Worm (Caenorhabditis elegans) whole organism, L4 larva: ENCODE measurements around the gene ZK355.8.

Experiments
- F44E2.7 ChIP-seq: fragments of 200-800 bp; sonication (Bioruptor generic); IDR thresholded peaks from 2 replicates; pipeline ENCODE4 v2.1.2; 2022; ENCODE audit warnings: missing genetic modification characterization, missing compliant biosample characterization
- F49E8.2 ChIP-seq: sonication (generic microtip); optimal IDR thresholded peaks from 2 replicates; lab custom pipeline; 2016; ENCODE audit warnings: missing compliant biosample characterization, mild to moderate bottlenecking, missing genetic modification characterization, borderline replicate concordance
- R02D3.7 ChIP-seq: fragments of 150-350 bp; sonication (generic microtip); optimal IDR thresholded peaks from 3 replicates; lab custom pipeline; 2014; ENCODE audit warnings: missing biosample characterization, missing genetic modification characterization
- T20F7.1 ChIP-seq: fragments of 200-800 bp; sonication (Bioruptor generic); optimal IDR thresholded peaks from 2 replicates; lab custom pipeline; 2018; ENCODE audit warnings: mild to moderate bottlenecking, missing genetic modification characterization, missing compliant biosample characterization
- T26A8.4 ChIP-seq: fragments of 200-800 bp; sonication (Bioruptor generic); IDR thresholded peaks from 2 replicates; pipeline ENCODE4 v1.3.6; 2022; ENCODE audit warnings: missing genetic modification characterization, missing compliant biosample characterization
- Y105C5A.15 ChIP-seq: fragments of 200-800 bp; sonication (Bioruptor generic); IDR thresholded peaks from 2 replicates; pipeline ENCODE4 v1.3.6; 2022; ENCODE audit warnings: missing genetic modification characterization, missing compliant biosample characterization
- Y75B8A.6 ChIP-seq: fragments of 200-800 bp; sonication (Bioruptor generic); IDR thresholded peaks from 2 replicates; pipeline ENCODE4 v1.3.6; 2022; ENCODE audit warnings: missing genetic modification reagents, missing genetic modification characterization, missing compliant biosample characterization
- ZK337.2 ChIP-seq: fragments of 200-800 bp; sonication (Bioruptor generic); IDR thresholded peaks from 2 replicates; pipeline ENCODE4 v1.3.6; 2022; ENCODE audit warnings: missing genetic modification reagents, missing genetic modification characterization, missing compliant biosample characterization
- aha-1 ChIP-seq: fragments of 150-350 bp; peaks from one replicate; lab custom pipeline; 2014; ENCODE audit warnings: missing biosample characterization, missing genetic modification characterization
- aly-2 ChIP-seq: sonication (generic microtip); optimal IDR thresholded peaks from 2 replicates; lab custom pipeline; 2018; ENCODE audit warnings: missing biosample characterization, missing genetic modification characterization
- ama-1 ChIP-seq: fragments of 150-350 bp; optimal IDR thresholded peaks from 2 replicates; lab custom pipeline; 2014; ENCODE audit warnings: inconsistent platforms, mixed read lengths
- ceh-44 ChIP-seq: fragments of 200-800 bp; sonication (Bioruptor generic); IDR thresholded peaks from 2 replicates; pipeline ENCODE4 v1.3.6; 2022; ENCODE audit warnings: missing genetic modification reagents, missing genetic modification characterization, missing compliant biosample characterization
- cey-2 ChIP-seq: sonication (generic microtip); optimal IDR thresholded peaks from 3 replicates; lab custom pipeline; 2017; ENCODE audit warnings: missing genetic modification characterization, mild to moderate bottlenecking, missing compliant biosample characterization, antibody characterized with exemption, borderline replicate concordance; ENCODE audit not compliant: insufficient read depth
- ctbp-1 ChIP-seq: fragments of 200-800 bp; sonication (Bioruptor generic); IDR thresholded peaks from 2 replicates; pipeline ENCODE4 v1.3.6; 2022; ENCODE audit warnings: missing genetic modification reagents, missing genetic modification characterization, missing compliant biosample characterization
- daf-12 ChIP-seq: fragments of 150-350 bp; optimal IDR thresholded peaks from 2 replicates; lab custom pipeline; 2014; ENCODE audit warnings: missing biosample characterization, missing genetic modification reagents, missing genetic modification characterization
- daf-8 ChIP-seq: fragments of 200-800 bp; sonication (Bioruptor generic); IDR thresholded peaks from 2 replicates; pipeline ENCODE4 v1.3.6; 2022; ENCODE audit warnings: missing genetic modification characterization, missing compliant biosample characterization
- dmd-9 ChIP-seq: fragments of 200-800 bp; sonication (Bioruptor generic); IDR thresholded peaks from 2 replicates; pipeline ENCODE4 v1.3.6; 2022; ENCODE audit warnings: missing genetic modification reagents, missing genetic modification characterization, missing compliant biosample characterization
- dpl-1 ChIP-seq: fragments of 150-350 bp; optimal IDR thresholded peaks from 2 replicates; lab custom pipeline; 2014; ENCODE audit warnings: missing biosample characterization, missing genetic modification reagents, missing genetic modification characterization
- fkh-10 ChIP-seq: fragments of 150-350 bp; optimal IDR thresholded peaks from 2 replicates; lab custom pipeline; 2014; ENCODE audit warnings: missing biosample characterization, missing genetic modification reagents, missing genetic modification characterization
- gei-8 ChIP-seq: fragments of 200-800 bp; sonication (Bioruptor generic); optimal IDR thresholded peaks from 2 replicates; lab custom pipeline; 2018; ENCODE audit warnings: mild to moderate bottlenecking, missing genetic modification characterization, missing compliant biosample characterization
- hif-1 ChIP-seq, 2 experiments: sonication (generic microtip); optimal IDR thresholded peaks; 2 replicates each; lab custom pipeline; 2016 to 2017; ENCODE audit warnings: missing compliant biosample characterization in 2 of 2, missing genetic modification characterization in 2 of 2, missing genetic modification reagents in 2 of 2, missing genotype in 2 of 2, mild to moderate bottlenecking in 1 of 2
- hlh-11 ChIP-seq: fragments of 200-800 bp; sonication (Bioruptor generic); optimal IDR thresholded peaks from 2 replicates; lab custom pipeline; 2018; ENCODE audit warnings: mild to moderate bottlenecking, missing genetic modification characterization, missing compliant biosample characterization
- hlh-30 ChIP-seq: sonication (generic microtip); optimal IDR thresholded peaks from 2 replicates; lab custom pipeline; 2017; ENCODE audit warnings: antibody characterized with exemption, mild to moderate bottlenecking, missing genetic modification characterization, missing compliant biosample characterization; ENCODE audit not compliant: insufficient read depth
- jun-1 ChIP-seq: fragments of 150-350 bp; optimal IDR thresholded peaks from 2 replicates; lab custom pipeline; 2014; ENCODE audit warnings: missing biosample characterization, missing genetic modification reagents, missing genetic modification characterization
- lim-7 ChIP-seq: fragments of 200-800 bp; sonication (Bioruptor generic); IDR thresholded peaks from 2 replicates; pipeline ENCODE4 v1.3.6; 2022; ENCODE audit warnings: missing genetic modification characterization, missing compliant biosample characterization
- lin-13 ChIP-seq: fragments of 150-350 bp; optimal IDR thresholded peaks from 2 replicates; lab custom pipeline; 2014; ENCODE audit warnings: missing biosample characterization, missing genetic modification reagents, missing genetic modification characterization
- lin-38 ChIP-seq: fragments of 200-800 bp; sonication (Bioruptor generic); IDR thresholded peaks from 2 replicates; pipeline ENCODE4 v1.3.6; 2022; ENCODE audit warnings: missing genetic modification reagents, missing genetic modification characterization, missing compliant biosample characterization
- lir-3 ChIP-seq: sonication (generic microtip); optimal IDR thresholded peaks from 2 replicates; lab custom pipeline; 2016; ENCODE audit warnings: mild to moderate bottlenecking, missing genetic modification characterization, missing compliant biosample characterization
- madf-5 ChIP-seq, 2 experiments: fragments of 200-800 bp; sonication (Bioruptor generic); IDR thresholded peaks; 2 replicates each; pipeline ENCODE4 v1.3.6; 2022; ENCODE audit warnings: missing compliant biosample characterization in 2 of 2, missing genetic modification characterization in 2 of 2
- mdl-1 ChIP-seq, 2 experiments: fragments of 150-350 bp in 1 of 2; sonication (generic microtip) in 1 of 2; optimal IDR thresholded peaks; 2 replicates each; lab custom pipeline; 2014 to 2017; ENCODE audit warnings: missing biosample characterization in 2 of 2, missing genetic modification characterization in 2 of 2
- mdt-29 ChIP-seq: fragments of 200-800 bp; sonication (Bioruptor generic); IDR thresholded peaks from 2 replicates; pipeline ENCODE4 v1.3.6; 2022; ENCODE audit warnings: missing genetic modification reagents, missing genetic modification characterization, missing compliant biosample characterization
- mep-1 ChIP-seq: fragments of 150-350 bp; sonication (generic microtip); optimal IDR thresholded peaks from 3 replicates; lab custom pipeline; 2014; ENCODE audit warnings: missing biosample characterization, missing genetic modification characterization
- nhr-10 ChIP-seq: fragments of 150-350 bp; optimal IDR thresholded peaks from 2 replicates; lab custom pipeline; 2014; ENCODE audit warnings: missing biosample characterization, missing genetic modification characterization
- nhr-111 ChIP-seq: fragments of 200-800 bp; sonication (Bioruptor generic); optimal IDR thresholded peaks from 2 replicates; lab custom pipeline; 2018; ENCODE audit warnings: mild to moderate bottlenecking, missing genetic modification characterization, missing compliant biosample characterization
- nhr-237 ChIP-seq: sonication (generic microtip); optimal IDR thresholded peaks from 2 replicates; lab custom pipeline; 2017; ENCODE audit warnings: missing biosample characterization, missing genetic modification characterization
- nhr-41 ChIP-seq: fragments of 200-800 bp; sonication (Bioruptor generic); IDR thresholded peaks from 2 replicates; pipeline ENCODE4 v1.3.6; 2022; ENCODE audit warnings: missing genetic modification reagents, missing genetic modification characterization, missing compliant biosample characterization
- nhr-42 ChIP-seq: fragments of 200-800 bp; sonication (Bioruptor generic); IDR thresholded peaks from 2 replicates; pipeline ENCODE4 v1.3.6; 2022; ENCODE audit warnings: missing genetic modification characterization, missing compliant biosample characterization
- nhr-6 ChIP-seq: fragments of 150-350 bp; optimal IDR thresholded peaks from 2 replicates; lab custom pipeline; 2014; ENCODE audit warnings: missing biosample characterization, missing genetic modification characterization
- nhr-77 ChIP-seq: fragments of 150-350 bp; optimal IDR thresholded peaks from 2 replicates; lab custom pipeline; 2014; ENCODE audit warnings: missing biosample characterization, missing genetic modification characterization
- pha-4 ChIP-seq, 2 experiments: fragments of 150-350 bp in 1 of 2; fragments of 200-800 bp in 1 of 2; sonication (Bioruptor generic) in 1 of 2; IDR thresholded peaks in 1 of 2; optimal IDR thresholded peaks in 1 of 2; 2 replicates each; pipeline versions ENCODE4 v1.3.6 to Lab custom; 2014 to 2022; ENCODE audit warnings: missing genetic modification characterization in 2 of 2, missing genetic modification reagents in 2 of 2, missing biosample characterization in 1 of 2, missing compliant biosample characterization in 1 of 2
- php-3 ChIP-seq: fragments of 200-800 bp; sonication (Bioruptor generic); IDR thresholded peaks from 2 replicates; pipeline ENCODE4 v1.3.6; 2022; ENCODE audit warnings: missing genetic modification reagents, missing genetic modification characterization, missing compliant biosample characterization
- pqm-1 ChIP-seq: sonication (generic microtip); optimal IDR thresholded peaks from 2 replicates; lab custom pipeline; 2017; ENCODE audit warnings: missing biosample characterization, missing genetic modification characterization
- rbr-2 ChIP-seq: sonication (generic microtip); optimal IDR thresholded peaks from 2 replicates; lab custom pipeline; 2016; ENCODE audit warnings: missing genotype, missing genetic modification characterization, missing compliant biosample characterization
- saeg-2 ChIP-seq: fragments of 200-800 bp; sonication (Bioruptor generic); IDR thresholded peaks from 2 replicates; pipeline ENCODE4 v1.3.6; 2022; ENCODE audit warnings: missing genetic modification reagents, missing genetic modification characterization, missing compliant biosample characterization
- sdz-12 ChIP-seq: fragments of 200-800 bp; sonication (Bioruptor generic); optimal IDR thresholded peaks from 2 replicates; lab custom pipeline; 2018; ENCODE audit warnings: mild to moderate bottlenecking, missing genetic modification characterization, missing compliant biosample characterization
- skn-1 ChIP-seq: fragments of 150-350 bp; optimal IDR thresholded peaks from 2 replicates; lab custom pipeline; 2014; ENCODE audit warnings: missing biosample characterization, missing genetic modification characterization
- spr-1 ChIP-seq: sonication (generic microtip); optimal IDR thresholded peaks from 2 replicates; lab custom pipeline; 2016; ENCODE audit warnings: mild to moderate bottlenecking, missing genetic modification characterization, missing compliant biosample characterization
- spr-3 ChIP-seq: fragments of 200-800 bp; sonication (Bioruptor generic); optimal IDR thresholded peaks from 2 replicates; lab custom pipeline; 2018; ENCODE audit warnings: mild to moderate bottlenecking, missing genetic modification characterization, missing compliant biosample characterization
- unc-39 ChIP-seq: sonication (generic microtip); optimal IDR thresholded peaks from 2 replicates; lab custom pipeline; 2017; ENCODE audit warnings: missing biosample characterization, missing genetic modification characterization
- zfp-3 ChIP-seq: fragments of 200-800 bp; sonication (Bioruptor generic); conservative IDR thresholded peaks from 2 replicates; pipeline ENCODE4 v1.3.6; 2022; ENCODE audit warnings: missing genetic modification reagents, missing genetic modification characterization, missing compliant biosample characterization
- zip-11 ChIP-seq: fragments of 200-800 bp; sonication (Bioruptor generic); IDR thresholded peaks from 2 replicates; pipeline ENCODE4 v1.3.6; 2022; ENCODE audit warnings: missing genetic modification characterization, missing compliant biosample characterization
- ztf-7 ChIP-seq: fragments of 150-350 bp; optimal IDR thresholded peaks from 2 replicates; lab custom pipeline; 2014; ENCODE audit warnings: missing biosample characterization, missing genetic modification characterization

ZK355.8 gene

DNA sequence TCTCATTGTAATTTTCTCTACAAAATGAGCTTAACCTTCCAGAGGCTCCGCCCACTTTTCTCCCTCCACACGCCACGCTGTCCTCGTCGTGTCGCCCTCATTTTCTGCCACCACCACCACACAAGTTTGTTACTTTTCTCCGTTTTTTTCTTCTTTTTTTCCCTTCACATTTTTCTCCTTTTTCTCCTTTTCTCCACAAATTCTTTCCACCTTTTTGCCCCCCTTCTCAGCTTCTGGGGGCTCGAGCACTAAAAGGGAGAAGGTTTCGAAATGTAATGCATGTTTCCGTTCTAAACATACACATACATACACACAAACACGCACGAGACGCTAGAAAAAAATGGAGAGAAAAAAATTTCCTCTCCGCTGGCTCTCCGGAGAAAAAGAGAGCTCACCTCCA, 49.0 kb downstream of the ZK355.8 start, which contains the start of gene nhr-88 (continued):
- TF ChIP-seq T26A8.4 (GFP tag; lab: Robert Waterston, UW) (peak; percentile 43; the same call in 1 of the 2 replicates), dpl-1 (no peak), T20F7.1 (GFP tag; lab: Kevin White, UChicago) (no peak), R02D3.7 (tag; lab: Kevin White, UChicago) (no peak), rbr-2 (tag; lab: Kevin White, UChicago) (peak; percentile 39), fkh-10 (GFP tag; lab: Kevin White, UChicago) (peak; percentile 69), mdt-29 (GFP tag; lab: Robert Waterston, UW) (0 out of 2 replicates have a peak, but pooled peaks have one; percentile 14), F44E2.7 (GFP tag; lab: Robert Waterston, UW) (no peak), dmd-9 (GFP tag; lab: Robert Waterston, UW) (no peak), lin-38 (GFP tag; lab: Robert Waterston, UW) (no peak), lim-7 (GFP tag; lab: Robert Waterston, UW) (no peak), F49E8.2 (tag; lab: Kevin White, UChicago) (no peak), spr-1 (tag; lab: Kevin White, UChicago) (no peak), ceh-44 (GFP tag; lab: Robert Waterston, UW) (no peak), skn-1 (tag; lab: Kevin White, UChicago) (no peak), ZK337.2 (GFP tag; lab: Robert Waterston, UW) (no peak), nhr-42 (0 out of 2 replicates have a peak, but pooled peaks have one; percentile 9), aly-2 (tag; lab: Kevin White, UChicago) (no peak), nhr-77 (no peak), sdz-12 (GFP tag; lab: Kevin White, UChicago) (peak; percentile 47), Y75B8A.6 (GFP tag; lab: Robert Waterston, UW) (no peak), saeg-2 (GFP tag; lab: Robert Waterston, UW) (no peak), lir-3 (tag; lab: Kevin White, UChicago) (no peak), unc-39 (tag; lab: Kevin White, UChicago) (no peak), hlh-30 (peak; percentile 56), aha-1 (tag; lab: Kevin White, UChicago) (no peak), cey-2 (tag; lab: Kevin White, UChicago) (no peak), zip-11 (GFP tag; lab: Robert Waterston, UW) (no peak), mep-1 (tag; lab: Kevin White, UChicago) (peak; percentile 45), daf-12 (no peak), pqm-1 (tag; lab: Kevin White, UChicago) (no peak), hif-1 (tag; optimal IDR thresholded peaks at IDR 0.05; lab: Kevin White, UChicago) (no peak), mdl-1 (tag; optimal IDR thresholded peaks at IDR 0.05; lab: Kevin White, UChicago) (peak in 1 of 2 experiments; percentile 4), zfp-3 (GFP tag; lab: Robert Waterston, UW) (no peak), php-3 (GFP tag; lab: Robert Waterston, UW) (no peak), nhr-111 (no peak), spr-3 (GFP tag; lab: Kevin White, UChicago) (peak; percentile 8), ama-1 (peak; percentile 62), nhr-6 (tag; lab: Kevin White, UChicago) (no peak), ctbp-1 (GFP tag; lab: Robert Waterston, UW) (0 out of 2 replicates have a peak, but pooled peaks have one; percentile 45), nhr-41 (GFP tag; lab: Robert Waterston, UW) (no peak), jun-1 (no peak), daf-8 (no peak), lin-13 (no peak), pha-4 (GFP tag; IDR thresholded peaks at IDR 0.05; lab: Robert Waterston, UW) (no peak), pha-4 (tag; optimal IDR thresholded peaks at IDR 0.05; lab: Kevin White, UChicago) (no peak), madf-5 (GFP tag; IDR thresholded peaks at IDR 0.05; lab: Robert Waterston, UW) (no peak), Y105C5A.15 (GFP tag; lab: Robert Waterston, UW) (no peak), nhr-237 (tag; lab: Kevin White, UChicago) (no peak), nhr-10 (tag; lab: Kevin White, UChicago) (no peak), hlh-11 (no peak), gei-8 (GFP tag; lab: Kevin White, UChicago) (no peak), ztf-7 (tag; lab: Kevin White, UChicago) (no peak)
